Worm (Caenorhabditis elegans) whole organism, L4/young adult: Measurements from ENCODE around the gene ech-5.
"Not testable (repeated sequence)": the region's sequence is repeated elsewhere in the genome, so short reads cannot be mapped to it uniquely, and the experiment has no call there.

Experiments used
- W03F9.2 ChIP-seq: fragments of 150-350 bp; optimal IDR thresholded peaks from 2 replicates; lab custom pipeline; 2014; ENCODE audit warnings: missing biosample characterization, missing genetic modification characterization
- dao-5 ChIP-seq: sonication (generic microtip); optimal IDR thresholded peaks from 2 replicates; lab custom pipeline; 2016; ENCODE audit warnings: missing genotype, missing genetic modification characterization, moderate library complexity, missing compliant biosample characterization
- him-1 ChIP-seq: sonication (generic microtip); optimal IDR thresholded peaks from 2 replicates; lab custom pipeline; 2016; ENCODE audit warnings: missing genotype, missing genetic modification reagents, missing genetic modification characterization, missing compliant biosample characterization

ce11 chrIV:771061-771460 is 25.8 kb upstream of the ech-5 start, which contains the start of gene F56B3.9:
- not testable (repeated sequence) for TF ChIP-seq W03F9.2 (tag; lab: Kevin White, UChicago); dao-5; him-1 (tag; lab: Kevin White, UChicago)
